Fruit fly (Drosophila melanogaster) Kc167 (cell line): ENCODE data around the gene Oatp33Eb.

Experiments used
- Myc ChIP-seq: fragments of >200 bp; optimal IDR thresholded peaks from 2 replicates; lab custom pipeline; 2017; ENCODE audit warnings: missing external identifiers
- Sin3A ChIP-seq: fragments of >200 bp; optimal IDR thresholded peaks from 2 replicates; lab custom pipeline; 2018; ENCODE audit warnings: missing external identifiers
- h ChIP-seq: fragments of >200 bp; optimal IDR thresholded peaks from 3 replicates; lab custom pipeline; 2018; ENCODE audit warnings: missing external identifiers
- insv ChIP-seq: fragments of >200 bp; optimal IDR thresholded peaks from 3 replicates; lab custom pipeline; 2018; ENCODE audit warnings: missing external identifiers
- ttk ChIP-seq: sonication (Bioruptor generic); optimal IDR thresholded peaks from 2 replicates; lab custom pipeline; 2017; ENCODE audit warnings: missing external identifiers

DNA sequence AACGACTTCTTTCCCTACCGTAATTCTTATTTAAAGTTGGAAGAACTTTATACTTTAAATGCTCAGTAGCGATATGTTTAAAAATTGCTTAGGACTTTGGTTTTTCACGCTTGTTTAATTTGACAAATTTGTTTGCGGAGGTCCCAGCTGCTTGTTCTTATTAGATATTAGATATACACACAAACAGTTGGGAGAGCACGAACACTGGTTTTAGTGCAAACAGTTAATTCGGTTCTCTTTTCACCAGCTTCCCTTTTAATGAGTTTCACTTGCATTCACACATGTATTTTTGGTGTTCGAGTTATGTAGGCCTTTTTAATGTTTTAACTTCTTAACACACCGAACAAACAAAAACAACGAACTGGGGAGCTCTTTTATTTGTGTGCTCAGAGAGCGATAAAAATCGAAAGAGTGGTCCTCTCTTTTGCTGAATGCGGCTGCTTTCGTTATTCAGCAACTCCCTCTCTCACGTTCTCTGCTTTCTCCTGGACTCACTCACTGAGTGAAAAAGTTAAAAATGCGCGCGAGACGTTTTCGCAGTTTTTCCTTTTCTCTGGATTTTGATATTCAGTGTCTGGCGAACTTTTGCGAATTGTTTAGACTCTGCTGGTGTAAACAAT is 34.5 kb downstream of the Oatp33Eb start:
- no peak for TF ChIP-seq Sin3A (lab: Kevin White, UChicago)
- TF ChIP-seq Myc (lab: Kevin White, UChicago): no peak
- TF ChIP-seq h (lab: Kevin White, UChicago): no peak
- TF ChIP-seq insv (lab: Kevin White, UChicago): no peak
- TF ChIP-seq ttk: no peak
